Fruit fly (Drosophila melanogaster) whole organism, embryonic: ENCODE measurements around the gene CG5326.

Experiments
- Atf3 ChIP-seq: fragments of 200-800 bp; sonication (Bioruptor generic); optimal IDR thresholded peaks from 3 replicates; lab custom pipeline; 2016; ENCODE audit warnings: missing biosample characterization, missing genetic modification characterization
- CG10366 ChIP-seq: fragments of 200-800 bp; sonication (Bioruptor generic); IDR thresholded peaks from 2 replicates; pipeline ENCODE4 v1.3.6; 2022; ENCODE audit warnings: missing biosample characterization, missing genetic modification characterization
- CG10959 ChIP-seq: fragments of 200-800 bp; sonication (Bioruptor generic); IDR thresholded peaks from 2 replicates; pipeline ENCODE4 v1.3.6; 2022; ENCODE audit warnings: missing biosample characterization, missing genetic modification characterization
- CG11093 ChIP-seq: fragments of 200-800 bp; sonication (Bioruptor generic); IDR thresholded peaks from 3 replicates; pipeline ENCODE4 v1.3.6; 2022; ENCODE audit warnings: missing biosample characterization, missing genetic modification characterization
- CG11504 ChIP-seq: fragments of 200-800 bp; sonication (Bioruptor generic); optimal IDR thresholded peaks from 3 replicates; lab custom pipeline; 2019; ENCODE audit warnings: missing biosample characterization, mild to moderate bottlenecking, missing genetic modification characterization, moderate library complexity
- CG13123 ChIP-seq: fragments of 200-800 bp; sonication (Bioruptor generic); optimal IDR thresholded peaks from 2 replicates; lab custom pipeline; 2016; ENCODE audit warnings: missing biosample characterization, missing genetic modification characterization
- CG17359 ChIP-seq: fragments of 200-800 bp; sonication (Bioruptor generic); optimal IDR thresholded peaks from 3 replicates; lab custom pipeline; 2018; ENCODE audit warnings: missing biosample characterization, mild to moderate bottlenecking, missing genetic modification characterization, moderate library complexity
- CG1792 ChIP-seq: fragments of 200-800 bp; sonication (Bioruptor generic); optimal IDR thresholded peaks from 2 replicates; lab custom pipeline; 2016; ENCODE audit warnings: missing biosample characterization, missing genetic modification characterization
- CG2120 ChIP-seq: fragments of 200-800 bp; sonication (Bioruptor generic); optimal IDR thresholded peaks from 3 replicates; lab custom pipeline; 2016; ENCODE audit warnings: missing biosample characterization, missing genetic modification characterization
- CG2712 ChIP-seq: fragments of 200-800 bp; optimal IDR thresholded peaks from 3 replicates; lab custom pipeline; 2019; ENCODE audit warnings: missing biosample characterization, mild to moderate bottlenecking, missing genetic modification characterization, moderate library complexity
- CG32532 ChIP-seq: fragments of 200-800 bp; sonication (Bioruptor generic); IDR thresholded peaks from 2 replicates; pipeline ENCODE4 v1.3.6; 2022; ENCODE audit warnings: missing biosample characterization, missing genetic modification characterization
- CG4424 ChIP-seq: fragments of 200-800 bp; sonication (Bioruptor generic); optimal IDR thresholded peaks from 3 replicates; lab custom pipeline; 2016; ENCODE audit warnings: missing biosample characterization, missing genetic modification characterization
- CG4820 ChIP-seq: fragments of 200-800 bp; sonication (Bioruptor generic); optimal IDR thresholded peaks from 3 replicates; lab custom pipeline; 2016; ENCODE audit warnings: missing biosample characterization, missing genetic modification characterization
- CG6765 ChIP-seq: fragments of 200-800 bp; sonication (Bioruptor generic); optimal IDR thresholded peaks from 3 replicates; lab custom pipeline; 2017; ENCODE audit warnings: missing biosample characterization, mild to moderate bottlenecking, missing genetic modification characterization
- CG8281 ChIP-seq: fragments of 200-800 bp; sonication (Bioruptor generic); optimal IDR thresholded peaks from 2 replicates; lab custom pipeline; 2018; ENCODE audit warnings: missing biosample characterization, mild to moderate bottlenecking, missing genetic modification characterization, moderate library complexity
- CG8924 ChIP-seq: fragments of 200-800 bp; optimal IDR thresholded peaks from 3 replicates; lab custom pipeline; 2019; ENCODE audit warnings: missing biosample characterization, mild to moderate bottlenecking, missing genetic modification characterization, moderate library complexity
- CG9215 ChIP-seq: fragments of 200-800 bp; sonication (Bioruptor generic); IDR thresholded peaks from 2 replicates; pipeline ENCODE4 v1.3.6; 2022; ENCODE audit warnings: missing biosample characterization, missing genetic modification characterization
- CHES-1-like ChIP-seq: fragments of 200-800 bp; sonication (Bioruptor generic); optimal IDR thresholded peaks from 2 replicates; lab custom pipeline; 2016; ENCODE audit warnings: missing biosample characterization, missing genetic modification characterization
- HLH54F ChIP-seq: fragments of 200-800 bp; sonication (Bioruptor generic); optimal IDR thresholded peaks from 3 replicates; lab custom pipeline; 2016; ENCODE audit warnings: missing biosample characterization, missing genetic modification characterization
- Hr51 ChIP-seq, 2 experiments: fragments of 200-800 bp; sonication (Bioruptor generic); optimal IDR thresholded peaks; 2 replicates in 1 of 2; 3 replicates in 1 of 2; lab custom pipeline; 2016 to 2018; ENCODE audit warnings: missing biosample characterization in 2 of 2, missing genetic modification characterization in 2 of 2, mild to moderate bottlenecking in 1 of 2, moderate library complexity in 1 of 2
- Hr78 ChIP-seq, 2 experiments: fragments of 200-800 bp in 1 of 2; fragments of >200 bp in 1 of 2; sonication (Bioruptor generic) in 1 of 2; optimal IDR thresholded peaks; 2 replicates each; lab custom pipeline; 2017 to 2019; ENCODE audit warnings: missing biosample characterization in 2 of 2, missing genetic modification characterization in 2 of 2, mild to moderate bottlenecking in 1 of 2, moderate library complexity in 1 of 2
- Med ChIP-seq: fragments of 200-800 bp; sonication (Bioruptor generic); peaks from one replicate; lab custom pipeline; 2016; ENCODE audit warnings: missing biosample characterization, missing genetic modification characterization, mild to moderate bottlenecking, inconsistent platforms, moderate library complexity
- NC2β ChIP-seq: fragments of 200-800 bp; sonication (Bioruptor generic); optimal IDR thresholded peaks from 2 replicates; lab custom pipeline; 2016; ENCODE audit warnings: missing biosample characterization, missing genetic modification characterization
- Nf-YB ChIP-seq: fragments of 200-800 bp; sonication (Bioruptor generic); optimal IDR thresholded peaks from 3 replicates; lab custom pipeline; 2019; ENCODE audit warnings: missing biosample characterization, mild to moderate bottlenecking, missing genetic modification characterization, moderate library complexity
- Opbp ChIP-seq: fragments of 200-800 bp; sonication (Bioruptor generic); IDR thresholded peaks from 3 replicates; pipeline ENCODE4 v1.3.6; 2022; ENCODE audit warnings: missing biosample characterization, missing genetic modification characterization; ENCODE audit not compliant: partially characterized antibody
- Poxn ChIP-seq: fragments of 200-800 bp; sonication (Bioruptor generic); IDR thresholded peaks from 2 replicates; pipeline ENCODE4 v1.3.6; 2022; ENCODE audit warnings: missing biosample characterization, missing genetic modification characterization
- Ptx1 ChIP-seq: fragments of 200-800 bp; sonication (Bioruptor generic); IDR thresholded peaks from 2 replicates; pipeline ENCODE4 v1.3.6; 2022; ENCODE audit warnings: missing biosample characterization, missing genetic modification characterization
- Sox102F ChIP-seq: fragments of 200-800 bp; sonication (Bioruptor generic); optimal IDR thresholded peaks from 2 replicates; lab custom pipeline; 2018; ENCODE audit warnings: missing biosample characterization, mild to moderate bottlenecking, missing genetic modification characterization, moderate library complexity
- YL-1 ChIP-seq: fragments of 200-800 bp; sonication (Bioruptor generic); optimal IDR thresholded peaks from 3 replicates; lab custom pipeline; 2017; ENCODE audit warnings: missing biosample characterization, mild to moderate bottlenecking, missing genetic modification characterization
- ab ChIP-seq: fragments of 200-800 bp; sonication (Bioruptor generic); optimal IDR thresholded peaks from 2 replicates; lab custom pipeline; 2016; ENCODE audit warnings: missing biosample characterization, missing genetic modification characterization
- ci ChIP-seq: fragments of 200-800 bp; sonication (Bioruptor generic); IDR thresholded peaks from 3 replicates; pipeline ENCODE4 v1.3.6; 2022; ENCODE audit warnings: missing biosample characterization, missing genetic modification characterization
- dmrt99B ChIP-seq: fragments of 200-800 bp; sonication (Bioruptor generic); optimal IDR thresholded peaks from 2 replicates; lab custom pipeline; 2018; ENCODE audit warnings: missing biosample characterization, mild to moderate bottlenecking, missing genetic modification characterization, moderate library complexity
- ems ChIP-seq: fragments of 200-800 bp; sonication (Bioruptor generic); optimal IDR thresholded peaks from 3 replicates; lab custom pipeline; 2016; ENCODE audit warnings: missing biosample characterization, missing genetic modification characterization
- eve ChIP-seq, 2 experiments: fragments of >200 bp; optimal IDR thresholded peaks; 2 replicates each; lab custom pipeline; 2017; ENCODE audit warnings: missing biosample characterization in 2 of 2, missing genetic modification characterization in 2 of 2
- eyg ChIP-seq: fragments of 200-800 bp; sonication (Bioruptor generic); optimal IDR thresholded peaks from 3 replicates; lab custom pipeline; 2016; ENCODE audit warnings: missing biosample characterization, missing genetic modification characterization
- gem ChIP-seq: fragments of 200-800 bp; sonication (Bioruptor generic); optimal IDR thresholded peaks from 2 replicates; lab custom pipeline; 2019; ENCODE audit warnings: missing biosample characterization, mild to moderate bottlenecking, missing genetic modification characterization, moderate library complexity
- gsb-n ChIP-seq: fragments of 200-800 bp; sonication (Bioruptor generic); optimal IDR thresholded peaks from 3 replicates; lab custom pipeline; 2018; ENCODE audit warnings: missing biosample characterization, mild to moderate bottlenecking, missing genetic modification characterization
- hkb ChIP-seq, 2 experiments: fragments of 200-800 bp in 1 of 2; fragments of >200 bp in 1 of 2; sonication (Bioruptor generic) in 1 of 2; IDR thresholded peaks in 1 of 2; optimal IDR thresholded peaks in 1 of 2; 2 replicates each; pipeline versions ENCODE4 v1.3.6 to Lab custom; 2017 to 2022; ENCODE audit warnings: missing biosample characterization in 1 of 2, missing genetic modification characterization in 1 of 2
- kah ChIP-seq: fragments of 200-800 bp; sonication (Bioruptor generic); optimal IDR thresholded peaks from 2 replicates; lab custom pipeline; 2018; ENCODE audit warnings: missing biosample characterization, mild to moderate bottlenecking, missing genetic modification characterization
- nerfin-2 ChIP-seq: fragments of 200-800 bp; sonication (Bioruptor generic); IDR thresholded peaks from 2 replicates; pipeline ENCODE4 v1.3.6; 2022; ENCODE audit warnings: missing biosample characterization, missing genetic modification characterization; ENCODE audit not compliant: partially characterized antibody
- onecut ChIP-seq: fragments of 200-800 bp; sonication (Bioruptor generic); IDR thresholded peaks from 2 replicates; pipeline ENCODE4 v1.3.6; 2022; ENCODE audit warnings: missing biosample characterization, missing genetic modification characterization
- pan ChIP-seq, 4 experiments: fragments of >200 bp in 3 of 4; fragments of 200-800 bp in 1 of 4; sonication (Bioruptor generic) in 1 of 4; optimal IDR thresholded peaks in 3 of 4; IDR thresholded peaks in 1 of 4; 2 replicates each; pipeline versions ENCODE4 v1.3.6 to Lab custom; 2017 to 2022; ENCODE audit warnings: missing biosample characterization in 2 of 4, missing genetic modification characterization in 2 of 4, mixed read lengths in 1 of 4
- pb ChIP-seq: fragments of 200-800 bp; sonication (Bioruptor generic); optimal IDR thresholded peaks from 3 replicates; lab custom pipeline; 2016; ENCODE audit warnings: missing biosample characterization, missing genetic modification characterization
- sens ChIP-seq: fragments of 200-800 bp; sonication (Bioruptor generic); peaks from one replicate; lab custom pipeline; 2016; ENCODE audit warnings: missing biosample characterization, missing genetic modification characterization
- tgo ChIP-seq: fragments of 200-800 bp; sonication (Bioruptor generic); IDR thresholded peaks from 3 replicates; pipeline ENCODE4 v1.3.6; 2022; ENCODE audit warnings: missing biosample characterization, missing genetic modification characterization
- trem ChIP-seq: fragments of 200-800 bp; optimal IDR thresholded peaks from 3 replicates; lab custom pipeline; 2019; ENCODE audit warnings: missing biosample characterization, mild to moderate bottlenecking, missing genetic modification characterization, moderate library complexity
- tx ChIP-seq: fragments of 200-800 bp; sonication (Bioruptor generic); optimal IDR thresholded peaks from 2 replicates; lab custom pipeline; 2016; ENCODE audit warnings: missing biosample characterization, missing genetic modification characterization
- wek ChIP-seq: fragments of 200-800 bp; sonication (Bioruptor generic); optimal IDR thresholded peaks from 3 replicates; lab custom pipeline; 2018; ENCODE audit warnings: missing biosample characterization, mild to moderate bottlenecking, missing genetic modification characterization, moderate library complexity
- z ChIP-seq: fragments of 200-800 bp; sonication (Bioruptor generic); IDR thresholded peaks from 3 replicates; pipeline ENCODE4 v1.3.6; 2022; ENCODE audit warnings: missing biosample characterization, missing genetic modification characterization

CG5326 gene

dm6 chr3R:22538877-22539276 is 842 bp downstream of the CG5326 start (continued):
- TF ChIP-seq CG11504 (tag; lab: Kevin White, UChicago) (peak; percentile 38), onecut (GFP tag; lab: Robert Waterston, UW) (no peak), Poxn (GFP tag; lab: Robert Waterston, UW) (no peak), tx (no peak), CG32532 (GFP tag; lab: Robert Waterston, UW) (0 out of 2 replicates have a peak, but pooled peaks have one; percentile 13), CG4424 (GFP tag; lab: Kevin White, UChicago) (no peak), trem (tag; lab: Kevin White, UChicago) (no peak), NC2β (GFP tag; lab: Kevin White, UChicago) (no peak), CG6765 (GFP tag; lab: Kevin White, UChicago) (no peak), CG8924 (tag; lab: Kevin White, UChicago) (no peak), CG2712 (tag; lab: Kevin White, UChicago) (peak; percentile 6), Opbp (no peak), Hr51 (GFP tag; optimal IDR thresholded peaks at IDR 0.05; lab: Kevin White, UChicago) (peak in 1 of 2 experiments; percentile 50), pb (GFP tag; lab: Kevin White, UChicago) (no peak), CG11093 (GFP tag; lab: Robert Waterston, UW) (no peak), Atf3 (GFP tag; lab: Kevin White, UChicago) (no peak), ab (GFP tag; lab: Kevin White, UChicago) (no peak), Sox102F (GFP tag; lab: Kevin White, UChicago) (peak; percentile 52), Med (GFP tag; lab: Kevin White, UChicago) (peak; percentile 37), z (GFP tag; lab: Robert Waterston, UW) (no peak), YL-1 (no peak), gem (tag; lab: Kevin White, UChicago) (peak; percentile 36), CG4820 (GFP tag; lab: Kevin White, UChicago) (no peak), eyg (no peak), Nf-YB (GFP tag; lab: Kevin White, UChicago) (no peak), hkb (optimal IDR thresholded peaks at IDR 0.05; lab: Kevin White, UChicago) (no peak), hkb (GFP tag; IDR thresholded peaks at IDR 0.05; lab: Robert Waterston, UW) (no peak), CG13123 (GFP tag; lab: Kevin White, UChicago) (no peak), ems (GFP tag; lab: Kevin White, UChicago) (no peak), CHES-1-like (no peak), tgo (GFP tag; lab: Robert Waterston, UW) (no peak), ci (GFP tag; lab: Robert Waterston, UW) (no peak), pan (optimal IDR thresholded peaks at IDR 0.05; lab: Kevin White, UChicago) (no peak), pan (GFP tag; optimal IDR thresholded peaks at IDR 0.05 in 1 of 2, IDR thresholded peaks at IDR 0.05 in 1 of 2) (peak in 1 of 2 experiments; percentile 21), CG17359 (tag; lab: Kevin White, UChicago) (peak; percentile 13), nerfin-2 (GFP tag; lab: Robert Waterston, UW) (no peak), Ptx1 (GFP tag; lab: Robert Waterston, UW) (no peak), Hr78 (GFP tag; optimal IDR thresholded peaks at IDR 0.05; lab: Kevin White, UChicago) (no peak), CG9215 (GFP tag; lab: Robert Waterston, UW) (no peak), CG2120 (GFP tag; lab: Kevin White, UChicago) (no peak), gsb-n (tag; lab: Kevin White, UChicago) (no peak), sens (GFP tag; lab: Kevin White, UChicago) (peak; percentile 60), eve (GFP tag; optimal IDR thresholded peaks at IDR 0.05; lab: Kevin White, UChicago) (no peak), CG10959 (GFP tag; lab: Robert Waterston, UW) (no peak), CG1792 (GFP tag; lab: Kevin White, UChicago) (no peak), dmrt99B (tag; lab: Kevin White, UChicago) (peak; percentile 48), CG10366 (GFP tag; lab: Robert Waterston, UW) (peak; percentile 29; the same call in 1 of the 2 replicates), CG8281 (no peak), wek (GFP tag; lab: Kevin White, UChicago) (no peak), kah (GFP tag; lab: Kevin White, UChicago) (no peak), HLH54F (no peak)
